Fruit fly (Drosophila melanogaster) ovary, adult (tissue): ENCODE results near the gene CG13244.

Source experiments
- CG17801 ChIP-seq: fragments of 200-800 bp; optimal IDR thresholded peaks from 2 replicates; lab custom pipeline; 2019; ENCODE audit warnings: missing biosample characterization, mild to moderate bottlenecking, missing genetic modification characterization, moderate library complexity; ENCODE audit not compliant: partially characterized antibody

Gene CG13244

dm6 chr2L:15916588-15916987 is at the start of gene CG13244:
Gene CG13244, plus strand, starts transcription at chr2L:15916888.
- TF ChIP-seq CG17801: no peak

- TF ChIP-seq CG17801: no peak
Observed at dm6 chr2L:15880056-15880455, 36.6 kb upstream of the CG13244 start, which contains the start of gene CG7653. Gene CG7653, minus strand, starts transcription at chr2L:15880156.

DNA sequence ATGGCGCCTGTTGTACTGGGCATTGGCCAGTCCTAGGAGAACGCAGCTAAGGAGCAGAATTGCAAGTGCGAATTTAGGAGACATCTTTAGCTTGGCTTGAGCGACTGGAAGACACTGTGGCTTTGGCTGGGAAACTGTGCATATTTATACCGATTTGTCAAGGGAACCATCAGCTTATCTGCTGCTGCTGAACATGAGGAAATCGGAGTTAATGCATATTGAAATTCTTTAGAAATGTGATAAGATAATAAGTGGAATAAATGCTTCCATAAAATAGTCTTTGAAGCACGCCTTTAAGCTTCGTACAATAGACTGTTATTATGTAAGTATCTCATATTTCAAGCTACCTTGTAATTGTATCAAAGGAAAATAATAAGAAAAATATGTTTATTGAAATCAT is 33.6 kb upstream of the CG13244 start, which contains the start of gene CG44475:
CG44475 (minus strand) TSS at position 101 of the 400 bp plus-strand sequence.
- TF ChIP-seq CG17801: no peak

- TF ChIP-seq CG17801: no peak
Observed at dm6 chr2L:15886187-15886586, 30.5 kb upstream of the CG13244 start.

DNA sequence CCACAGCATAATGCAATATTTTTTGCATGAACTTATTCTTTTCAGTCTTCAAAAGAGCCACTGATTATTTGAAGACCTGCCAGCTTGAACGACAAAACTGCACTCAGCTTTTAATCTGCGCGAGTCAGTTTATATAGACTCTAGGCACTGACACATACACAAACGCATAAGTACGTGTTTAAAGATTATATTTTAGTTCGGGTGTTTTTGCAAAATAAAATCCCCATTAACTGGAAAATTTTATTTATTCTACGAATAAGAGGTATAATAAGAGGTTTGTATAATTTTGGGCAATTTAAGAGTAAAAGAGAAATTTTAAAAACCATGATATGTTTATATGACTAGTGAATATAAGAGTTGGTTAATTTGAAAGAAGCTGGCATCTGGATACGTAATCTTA is 23.0 kb upstream of the CG13244 start, which contains the start of gene Tep1:
Tep1 (minus strand) TSS at position 101 of the 400 bp plus-strand sequence.
- TF ChIP-seq CG17801: no peak

DNA sequence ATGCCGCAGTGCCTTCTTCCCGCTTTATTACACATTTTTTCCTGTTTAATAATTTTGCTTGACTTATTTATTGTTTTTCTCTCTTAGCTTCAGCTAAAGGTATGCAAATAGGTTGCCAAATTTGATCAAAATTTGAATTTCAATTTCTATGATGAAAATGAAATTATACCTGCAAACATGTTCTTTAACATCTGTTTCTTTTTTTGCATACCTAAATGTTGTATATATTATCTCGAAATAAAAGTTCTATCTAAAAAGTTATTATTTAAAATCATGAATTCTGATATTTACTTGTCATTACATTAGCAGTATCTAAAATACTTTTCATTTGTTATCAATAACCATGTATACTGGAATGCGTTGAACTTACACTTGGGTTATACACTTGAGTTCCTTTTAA is 21.5 kb upstream of the CG13244 start, which contains the start of gene CG31735:
CG31735 (plus strand) TSS at position 301 of the 400 bp plus-strand sequence.
- no peak for TF ChIP-seq CG17801

dm6 chr2L:15900424-15900823 is 16.3 kb upstream of the CG13244 start, which contains the start of gene CG31823:
Gene CG31823, minus strand, starts transcription at chr2L:15900524.
- no peak for TF ChIP-seq CG17801

DNA sequence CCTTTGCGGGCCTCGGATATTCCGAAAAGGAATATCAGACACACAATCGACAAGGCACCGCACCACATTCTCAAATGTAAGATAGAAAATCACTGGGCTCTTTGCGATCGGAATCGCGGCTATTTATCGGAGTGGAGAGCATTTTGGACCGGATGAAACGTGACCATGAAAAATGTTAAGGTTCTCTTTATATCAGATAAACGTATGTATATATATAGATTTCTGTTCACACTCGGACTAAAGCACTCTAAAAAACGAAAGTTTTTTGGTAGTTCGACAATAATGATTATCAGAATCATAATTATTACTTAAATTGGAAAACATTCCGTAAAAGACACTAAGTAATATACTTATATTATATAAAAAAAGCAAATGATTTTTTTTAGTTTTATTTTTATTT is 14.4 kb upstream of the CG13244 start, which contains the start of gene CG31821:
CG31821 (minus strand) TSS at position 101 of the 400 bp plus-strand sequence.
- TF ChIP-seq CG17801: no peak

dm6 chr2L:15903725-15904124 is 13.0 kb upstream of the CG13244 start:
- no peak for TF ChIP-seq CG17801

DNA sequence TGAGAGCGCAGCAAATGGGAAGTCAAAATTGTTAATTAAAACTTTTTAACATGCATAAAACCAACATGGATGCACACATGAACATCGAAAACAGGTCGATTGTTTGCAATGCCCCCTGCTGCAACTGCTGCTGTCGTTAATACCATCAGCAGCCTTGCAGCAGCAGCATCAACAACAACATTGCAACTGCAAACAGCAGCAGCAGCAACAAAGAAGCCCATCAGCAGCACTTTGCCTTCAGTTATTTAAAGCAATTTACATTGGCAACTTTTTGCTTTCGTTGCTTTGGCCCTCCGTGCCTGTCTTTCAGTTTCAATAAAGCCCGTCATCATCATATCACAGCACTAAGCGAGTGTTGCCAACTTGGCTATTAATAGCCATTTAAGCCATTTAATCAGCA is 9.3 kb upstream of the CG13244 start:
- TF ChIP-seq CG17801: no peak

DNA sequence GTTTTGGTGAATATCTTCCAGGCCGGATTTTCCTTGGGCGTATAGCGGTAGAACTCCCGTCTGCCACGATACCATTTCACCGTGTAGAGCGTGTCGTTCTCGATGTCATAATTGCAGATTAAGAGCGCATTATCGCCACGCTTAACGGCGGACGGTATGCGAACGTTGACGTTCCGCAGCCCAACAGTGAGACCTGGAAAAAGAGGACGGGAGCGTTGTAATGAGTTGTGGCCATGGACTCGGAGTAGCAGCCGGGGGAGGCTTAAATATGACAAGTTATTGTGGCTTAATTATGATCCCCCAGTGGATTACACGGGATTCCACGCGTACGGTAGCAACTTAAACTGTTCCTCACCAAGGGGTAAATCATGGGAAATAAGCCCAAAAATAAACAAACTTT is 8.6 kb upstream of the CG13244 start:
- no peak for TF ChIP-seq CG17801

DNA sequence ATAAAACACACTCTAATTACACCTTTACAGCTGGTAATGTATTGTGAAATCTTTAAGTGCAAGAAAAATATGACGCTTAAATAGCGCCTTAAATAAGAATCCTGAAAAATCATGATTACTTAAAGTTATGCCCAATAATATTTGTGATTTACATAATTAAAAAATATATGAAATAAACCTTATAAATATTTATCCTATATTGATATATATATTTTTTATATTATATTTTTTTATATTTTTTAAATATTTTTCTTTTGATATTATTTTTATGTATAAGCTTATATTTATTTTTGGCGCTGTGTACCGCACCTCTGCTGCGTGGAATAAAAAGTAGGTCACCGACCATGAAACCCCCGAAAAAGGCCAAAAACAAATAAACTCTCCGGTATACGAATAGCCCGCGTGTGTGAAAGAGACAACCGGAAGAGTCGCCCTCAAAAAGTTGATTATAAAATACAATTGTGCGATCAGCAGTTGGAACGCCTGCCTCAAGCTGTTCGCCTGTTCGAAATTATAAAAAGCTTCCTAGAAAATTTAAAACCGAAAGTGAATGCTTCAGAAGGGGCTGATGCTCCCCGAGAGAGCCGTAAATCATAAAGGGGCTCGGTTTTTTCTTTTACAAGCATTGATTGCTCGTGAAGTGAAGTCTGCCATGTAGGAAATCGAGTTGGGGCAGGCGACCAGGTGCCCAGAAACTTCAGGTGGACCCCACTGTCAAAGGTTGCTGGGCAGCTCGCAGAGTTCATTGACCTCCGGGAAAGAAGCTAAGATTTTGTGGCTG is 8.0 kb upstream of the CG13244 start:
- peak; percentile 63 for TF ChIP-seq CG17801

- TF ChIP-seq CG17801: no peak
Observed at dm6 chr2L:15909277-15909674, 7.4 kb upstream of the CG13244 start.

DNA sequence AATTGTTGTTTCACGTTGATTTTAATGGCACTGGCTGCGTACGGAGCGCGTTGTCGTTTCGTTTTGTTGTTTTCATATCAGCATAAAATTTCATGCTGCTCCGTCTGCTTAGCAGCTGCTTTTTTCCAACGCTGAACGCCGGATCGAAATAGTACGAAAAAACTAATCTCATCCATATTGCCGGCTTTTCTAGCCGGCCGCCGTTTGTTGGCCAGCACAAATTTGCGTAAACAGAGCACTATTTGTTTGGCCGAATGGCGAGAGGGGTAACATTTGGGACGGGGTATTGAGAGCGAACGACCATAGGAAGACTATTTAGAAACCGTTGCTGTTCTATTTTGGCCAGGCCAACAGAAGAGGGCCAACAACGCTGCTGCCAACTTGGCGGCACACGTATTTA is 6.9 kb upstream of the CG13244 start:
- TF ChIP-seq CG17801: no peak

DNA sequence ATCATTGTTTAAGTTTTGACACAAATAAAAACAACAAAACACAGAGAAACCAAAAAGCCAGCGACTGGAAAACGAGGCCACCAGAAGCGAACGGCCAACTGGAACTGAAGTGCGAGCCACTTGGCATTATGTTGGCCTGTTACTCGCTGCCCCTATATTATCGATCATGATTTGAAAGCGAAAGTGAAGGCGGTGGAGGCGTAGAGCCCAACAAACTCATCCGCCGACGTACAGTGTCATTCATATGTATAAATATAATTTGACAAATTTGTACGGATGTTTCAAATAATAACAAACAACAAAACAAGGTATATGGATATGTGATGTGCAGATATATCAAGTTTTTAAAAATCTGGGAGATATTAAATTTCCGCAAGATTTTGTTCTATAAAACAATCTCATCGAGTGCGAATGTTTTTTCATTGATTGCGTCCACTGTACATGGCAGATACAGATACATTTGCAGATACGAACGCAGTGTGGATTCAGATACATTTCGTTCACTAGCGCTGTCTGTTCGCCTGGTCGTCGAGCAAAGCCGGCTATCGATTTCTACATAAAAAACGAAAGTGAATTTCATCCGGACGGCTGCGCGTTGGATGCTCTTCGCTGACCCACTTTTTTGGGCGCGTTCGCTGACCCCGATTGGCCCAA is 5.6 kb upstream of the CG13244 start:
- peak; percentile 71 for TF ChIP-seq CG17801

- TF ChIP-seq CG17801: no peak
Observed at dm6 chr2L:15911591-15912007, 5.1 kb upstream of the CG13244 start.
